In the genomic region with DNA sequence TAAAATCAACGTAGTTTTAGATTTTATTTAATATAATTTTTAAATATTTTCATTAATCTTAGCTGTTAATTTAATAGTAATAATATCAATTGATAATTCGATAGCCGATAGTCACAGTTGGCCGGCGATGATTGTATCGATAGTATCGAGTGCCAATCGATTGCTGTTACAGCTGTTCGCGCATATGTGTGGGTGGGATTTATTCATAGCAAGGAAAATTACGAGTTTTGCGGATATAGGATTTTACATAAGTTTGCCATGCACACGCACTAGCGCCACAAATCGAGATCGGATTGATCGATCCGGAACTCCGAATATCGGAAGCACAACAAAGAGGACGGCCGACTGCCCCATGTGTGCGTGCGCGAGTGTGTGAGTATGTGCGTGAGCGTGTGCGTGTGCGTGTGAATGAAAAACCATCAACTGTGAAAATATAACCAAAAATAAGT, we compare ENCODE assay signal across 5 fruit fly cellular contexts.
TF ChIP-seq lines count a peak whose summit lies in the region.

A gene (plus strand): TSS at position 163 of the 449 bp plus-strand sequence.

- TF ChIP-seq CTCF in whole organism, embryonic (GFP tag; optimal IDR thresholded peaks at IDR 0.05; lab: Kevin White, UChicago), result no peak

TF ChIP-seq in whole organism, adult, 20 proteins besides CTCF, POLR2A, EP300 and RAD21 (continues in another document):
- TF ChIP-seq bab1 (GFP tag; optimal IDR thresholded peaks at IDR 0.05; lab: Kevin White, UChicago) (peak; percentile 42), CG5204 (GFP tag; optimal IDR thresholded peaks at IDR 0.05; lab: Kevin White, UChicago) (no peak), CG1620 (GFP tag; optimal IDR thresholded peaks at IDR 0.05; lab: Kevin White, UChicago) (no peak), pad (GFP tag; optimal IDR thresholded peaks at IDR 0.05; lab: Kevin White, UChicago) (no peak), CG11617 (GFP tag; optimal IDR thresholded peaks at IDR 0.05; lab: Kevin White, UChicago) (peak; percentile 11), kay (GFP tag; lab: Kevin White, UChicago; ENCODE audit: borderline replicate concordance) (no peak), CG33017 (tag; optimal IDR thresholded peaks at IDR 0.05; lab: Kevin White, UChicago) (no peak), cnc (optimal IDR thresholded peaks at IDR 0.05; lab: Kevin White, UChicago) (no peak), tj (GFP tag; optimal IDR thresholded peaks at IDR 0.05; lab: Kevin White, UChicago) (peak; percentile 16), CG7101 (tag; optimal IDR thresholded peaks at IDR 0.05; lab: Kevin White, UChicago) (peak; percentile 7), Hr96 (GFP tag; optimal IDR thresholded peaks at IDR 0.05; lab: Kevin White, UChicago) (no peak), CG14711 (tag; optimal IDR thresholded peaks at IDR 0.05; lab: Kevin White, UChicago) (no peak), Clk (GFP tag; optimal IDR thresholded peaks at IDR 0.05; lab: Kevin White, UChicago) (no peak), cic (GFP tag; optimal IDR thresholded peaks at IDR 0.05; lab: Kevin White, UChicago) (peak; percentile 1), toe (GFP tag; optimal IDR thresholded peaks at IDR 0.05; lab: Kevin White, UChicago) (no peak), ovo (GFP tag; optimal IDR thresholded peaks at IDR 0.05; lab: Kevin White, UChicago) (no peak), Crg-1 (GFP tag; optimal IDR thresholded peaks at IDR 0.05; lab: Kevin White, UChicago) (no peak), Mnt (GFP tag; optimal IDR thresholded peaks at IDR 0.05; lab: Kevin White, UChicago) (peak; percentile 59)

TF ChIP-seq in whole organism, embryonic, 481 proteins besides CTCF, POLR2A, EP300 and RAD21 (continues in another document):
- TF ChIP-seq sr (GFP tag; IDR thresholded peaks at IDR 0.05; lab: Robert Waterston, UW), result peak; percentile 64; the same call in 1 of the 3 replicates
- peak; percentile 47 for TF ChIP-seq grau (tag; optimal IDR thresholded peaks at IDR 0.05; lab: Kevin White, UChicago)
- TF ChIP-seq Hmr (GFP tag; optimal IDR thresholded peaks at IDR 0.05; lab: Kevin White, UChicago), result peak; percentile 24
- TF ChIP-seq chinmo (GFP tag; IDR thresholded peaks at IDR 0.05; lab: Robert Waterston, UW; ENCODE audit: partially characterized antibody), result peak; percentile 96
- TF ChIP-seq p53 (GFP tag; optimal IDR thresholded peaks at IDR 0.05; lab: Kevin White, UChicago), result no peak
- no peak for TF ChIP-seq CHES-1-like (GFP tag; optimal IDR thresholded peaks at IDR 0.05; lab: Kevin White, UChicago)
- TF ChIP-seq odd (GFP tag; optimal IDR thresholded peaks at IDR 0.05; lab: Kevin White, UChicago), result no peak
- TF ChIP-seq tna (GFP tag; IDR thresholded peaks at IDR 0.05; lab: Robert Waterston, UW; ENCODE audit: partially characterized antibody), result peak; percentile 94
- no peak for TF ChIP-seq tx (GFP tag; optimal IDR thresholded peaks at IDR 0.05; lab: Kevin White, UChicago)
- TF ChIP-seq Doc3 (GFP tag; IDR thresholded peaks at IDR 0.05; lab: Robert Waterston, UW; ENCODE audit: partially characterized antibody), result peak; percentile 90
- no peak for TF ChIP-seq cas (GFP tag; IDR thresholded peaks at IDR 0.05; lab: Robert Waterston, UW)
- TF ChIP-seq Optix (GFP tag; IDR thresholded peaks at IDR 0.05; lab: Robert Waterston, UW), result no peak
- no peak for TF ChIP-seq HLH54F (GFP tag; optimal IDR thresholded peaks at IDR 0.05; lab: Kevin White, UChicago)
- TF ChIP-seq ato (GFP tag; IDR thresholded peaks at IDR 0.05; lab: Robert Waterston, UW; ENCODE audit: partially characterized antibody), result peak; percentile 94
- no peak for TF ChIP-seq CG2199 (GFP tag; IDR thresholded peaks at IDR 0.05; lab: Robert Waterston, UW)
- TF ChIP-seq YL-1 (GFP tag; optimal IDR thresholded peaks at IDR 0.05; lab: Kevin White, UChicago), result peak; percentile 38
- peak; percentile 18 for TF ChIP-seq Ets97D (GFP tag; optimal IDR thresholded peaks at IDR 0.05; lab: Kevin White, UChicago)

TF ChIP-seq in whole organism, prepupa, 60 proteins besides CTCF, POLR2A, EP300 and RAD21 (continues in another document):
- TF ChIP-seq Hr39 (GFP tag; optimal IDR thresholded peaks at IDR 0.05; lab: Kevin White, UChicago) (no peak), Blimp-1 (GFP tag; optimal IDR thresholded peaks at IDR 0.05; lab: Kevin White, UChicago) (no peak), dac (GFP tag; optimal IDR thresholded peaks at IDR 0.05; lab: Kevin White, UChicago) (no peak), CG6808 (GFP tag; optimal IDR thresholded peaks at IDR 0.05; lab: Kevin White, UChicago) (no peak), CG11902 (GFP tag; optimal IDR thresholded peaks at IDR 0.05; lab: Kevin White, UChicago) (no peak), CG6276 (GFP tag; optimal IDR thresholded peaks at IDR 0.05; lab: Kevin White, UChicago) (no peak), CG9139 (GFP tag; optimal IDR thresholded peaks at IDR 0.05; lab: Kevin White, UChicago) (no peak), Hr4 (GFP tag; optimal IDR thresholded peaks at IDR 0.05; lab: Kevin White, UChicago) (no peak), vri (GFP tag; optimal IDR thresholded peaks at IDR 0.05; lab: Kevin White, UChicago) (no peak), CG11294 (GFP tag; IDR thresholded peaks at IDR 0.05; lab: Robert Waterston, UW) (no peak), topi (GFP tag; optimal IDR thresholded peaks at IDR 0.05; lab: Kevin White, UChicago) (peak; percentile 11), fd85E (GFP tag; optimal IDR thresholded peaks at IDR 0.05; lab: Kevin White, UChicago) (no peak), pdm3 (GFP tag; optimal IDR thresholded peaks at IDR 0.05; lab: Kevin White, UChicago) (no peak), Sox14 (GFP tag; optimal IDR thresholded peaks at IDR 0.05; lab: Kevin White, UChicago) (peak; percentile 42), fkh (GFP tag; optimal IDR thresholded peaks at IDR 0.05; lab: Kevin White, UChicago) (no peak), CG7368 (GFP tag; optimal IDR thresholded peaks at IDR 0.05; lab: Kevin White, UChicago) (no peak), OdsH (GFP tag; optimal IDR thresholded peaks at IDR 0.05; lab: Kevin White, UChicago) (no peak), CG3919 (GFP tag; optimal IDR thresholded peaks at IDR 0.05; lab: Kevin White, UChicago) (no peak), CG4318 (GFP tag; optimal IDR thresholded peaks at IDR 0.05; lab: Kevin White, UChicago) (no peak)

TF ChIP-seq in whole organism, pupa, 21 proteins besides CTCF, POLR2A, EP300 and RAD21:
- TF ChIP-seq CG8159 (tag; optimal IDR thresholded peaks at IDR 0.05; lab: Kevin White, UChicago) (peak; percentile 8), gl (tag; optimal IDR thresholded peaks at IDR 0.05; lab: Kevin White, UChicago) (no peak)

TF ChIP-seq in whole organism, wandering third instar larva, 38 proteins besides CTCF, POLR2A, EP300 and RAD21:
- TF ChIP-seq Dif (GFP tag; optimal IDR thresholded peaks at IDR 0.05; lab: Kevin White, UChicago; ENCODE audit: partially characterized antibody) (no peak), N (GFP tag; optimal IDR thresholded peaks at IDR 0.05; lab: Kevin White, UChicago) (peak; percentile 20), fru (GFP tag; optimal IDR thresholded peaks at IDR 0.05; lab: Kevin White, UChicago) (no peak), h (GFP tag; optimal IDR thresholded peaks at IDR 0.05; lab: Kevin White, UChicago) (peak; percentile 29), psq (GFP tag; optimal IDR thresholded peaks at IDR 0.05; lab: Kevin White, UChicago) (peak; percentile 25), Abd-B (GFP tag; optimal IDR thresholded peaks at IDR 0.05; lab: Kevin White, UChicago) (no peak), OdsH (GFP tag; optimal IDR thresholded peaks at IDR 0.05; lab: Kevin White, UChicago) (no peak), Hnf4 (GFP tag; optimal IDR thresholded peaks at IDR 0.05; lab: Kevin White, UChicago) (no peak), tai (GFP tag; optimal IDR thresholded peaks at IDR 0.05; lab: Kevin White, UChicago) (no peak), sv (GFP tag; optimal IDR thresholded peaks at IDR 0.05; lab: Kevin White, UChicago) (no peak), rgr (GFP tag; optimal IDR thresholded peaks at IDR 0.05; lab: Kevin White, UChicago) (peak; percentile 10)
